Worm (Caenorhabditis elegans) whole organism, L2 larva: ENCODE data around the gene nspe-4.

Experiments used
- ZK546.5 ChIP-seq: sonication (generic microtip); optimal IDR thresholded peaks from 2 replicates; lab custom pipeline; 2017; ENCODE audit warnings: missing biosample characterization, missing genetic modification characterization
- ceh-16 ChIP-seq: fragments of 150-350 bp; optimal IDR thresholded peaks from 2 replicates; lab custom pipeline; 2014; ENCODE audit warnings: missing biosample characterization, missing genetic modification characterization
- lin-39 ChIP-seq: fragments of 150-350 bp; optimal IDR thresholded peaks from 2 replicates; lab custom pipeline; 2014; ENCODE audit warnings: missing biosample characterization, missing genetic modification reagents, missing genetic modification characterization
- nhr-11 ChIP-seq: fragments of 150-350 bp; optimal IDR thresholded peaks from 2 replicates; lab custom pipeline; 2014; ENCODE audit warnings: missing biosample characterization, missing genetic modification characterization
- nhr-25 ChIP-seq: fragments of 150-350 bp; sonication (generic microtip); optimal IDR thresholded peaks from 3 replicates; lab custom pipeline; 2014; ENCODE audit warnings: missing biosample characterization, missing genetic modification characterization
- ztf-11 ChIP-seq: sonication (generic microtip); optimal IDR thresholded peaks from 2 replicates; lab custom pipeline; 2017; ENCODE audit warnings: missing biosample characterization, missing genetic modification characterization

DNA sequence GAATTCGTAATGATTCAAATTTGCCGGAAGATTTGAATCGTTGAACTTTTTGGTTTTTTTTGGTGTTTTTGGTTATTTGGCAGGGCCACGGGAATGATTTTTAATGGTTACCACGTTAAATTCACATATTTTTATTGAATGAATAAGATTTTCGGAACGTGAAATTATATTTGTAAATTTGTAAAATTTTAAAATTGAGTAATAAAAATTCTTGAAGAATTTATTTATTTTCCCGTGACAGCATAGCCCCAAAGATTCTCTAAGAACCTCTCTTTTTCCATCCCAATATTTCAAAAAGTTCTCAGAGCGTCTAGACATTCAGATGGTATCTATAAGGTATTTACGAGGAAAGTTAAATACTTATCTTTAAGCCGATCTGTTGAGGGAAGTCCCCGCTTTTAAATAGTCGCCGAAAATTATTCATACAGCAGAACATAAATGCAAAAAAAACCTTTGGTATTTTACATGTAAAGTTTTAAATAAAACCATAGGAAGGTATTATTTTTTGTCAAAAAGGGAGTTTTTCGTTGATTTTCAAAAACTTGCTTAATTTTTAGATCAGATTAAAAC lies 22.5 kb downstream of the nspe-4 start, which contains the start of gene Y38E10A.17:
- no peak for TF ChIP-seq ZK546.5
- TF ChIP-seq nhr-11 (tag; lab: Kevin White, UChicago), result no peak
- TF ChIP-seq ztf-11 (tag; lab: Kevin White, UChicago), result no peak
- TF ChIP-seq lin-39 (tag; lab: Kevin White, UChicago), result no peak
- no peak for TF ChIP-seq ceh-16 (tag; lab: Kevin White, UChicago)
- TF ChIP-seq nhr-25 (tag; lab: Kevin White, UChicago), result no peak
